Worm (Caenorhabditis elegans) whole organism, late embryonic: ENCODE data around the gene lgc-5.
A peak's percentile ranks its signal among the peaks of the same experiment; 100 is the strongest.
"Not testable (repeated sequence)": the region's sequence is repeated elsewhere in the genome, so short reads cannot be mapped to it uniquely, and the experiment has no call there.

Source experiments
- C38D4.7 ChIP-seq: fragments of 200-800 bp; sonication (Bioruptor generic); optimal IDR thresholded peaks from 2 replicates; lab custom pipeline; 2018; ENCODE audit warnings: mild to moderate bottlenecking, missing genetic modification characterization, moderate library complexity, missing compliant biosample characterization
- F13H6.1 ChIP-seq: sonication (generic microtip); optimal IDR thresholded peaks from 2 replicates; lab custom pipeline; 2016; ENCODE audit warnings: missing genetic modification characterization, missing compliant biosample characterization
- K02D7.2 ChIP-seq: sonication (generic microtip); optimal IDR thresholded peaks from 2 replicates; lab custom pipeline; 2017; ENCODE audit warnings: mild to moderate bottlenecking, missing genetic modification characterization, missing compliant biosample characterization
- K09A11.1 ChIP-seq: sonication (generic microtip); optimal IDR thresholded peaks from 2 replicates; lab custom pipeline; 2017; ENCODE audit warnings: antibody characterized with exemption, mild to moderate bottlenecking, missing genetic modification characterization, missing compliant biosample characterization; ENCODE audit not compliant: insufficient read depth
- T23F11.4 ChIP-seq: fragments of 200-800 bp; sonication (Bioruptor generic); optimal IDR thresholded peaks from 2 replicates; lab custom pipeline; 2018; ENCODE audit warnings: mild to moderate bottlenecking, missing genetic modification characterization, missing compliant biosample characterization
- Y22D7AL.16 ChIP-seq: sonication (generic microtip); optimal IDR thresholded peaks from 2 replicates; lab custom pipeline; 2016; ENCODE audit warnings: missing genetic modification characterization, missing compliant biosample characterization
- ceh-18 ChIP-seq: sonication (generic microtip); optimal IDR thresholded peaks from 2 replicates; lab custom pipeline; 2016; ENCODE audit warnings: missing genetic modification characterization, missing compliant biosample characterization
- ceh-2 ChIP-seq: sonication (generic microtip); optimal IDR thresholded peaks from 2 replicates; lab custom pipeline; 2016; ENCODE audit warnings: missing genotype, missing genetic modification characterization, missing compliant biosample characterization
- ceh-22 ChIP-seq: sonication (generic microtip); optimal IDR thresholded peaks from 2 replicates; lab custom pipeline; 2017; ENCODE audit warnings: missing biosample characterization, missing genetic modification characterization
- ceh-31 ChIP-seq: sonication (generic microtip); optimal IDR thresholded peaks from 2 replicates; lab custom pipeline; 2016; ENCODE audit warnings: missing genetic modification characterization, missing compliant biosample characterization
- ceh-34 ChIP-seq: sonication (generic microtip); optimal IDR thresholded peaks from 2 replicates; lab custom pipeline; 2016; ENCODE audit warnings: mild to moderate bottlenecking, missing genetic modification characterization, missing compliant biosample characterization
- ceh-45 ChIP-seq: fragments of 200-800 bp; sonication (Bioruptor generic); IDR thresholded peaks from 2 replicates; pipeline ENCODE4 v1.3.6; 2022; ENCODE audit warnings: missing genetic modification reagents, missing genetic modification characterization, missing compliant biosample characterization
- ceh-48 ChIP-seq: sonication (generic microtip); optimal IDR thresholded peaks from 2 replicates; lab custom pipeline; 2016; ENCODE audit warnings: missing genetic modification characterization, inconsistent platforms, missing compliant biosample characterization
- ceh-9 ChIP-seq: sonication (generic microtip); optimal IDR thresholded peaks from 2 replicates; lab custom pipeline; 2016; ENCODE audit warnings: mild to moderate bottlenecking, missing genetic modification characterization, inconsistent platforms, missing compliant biosample characterization
- elt-4 ChIP-seq: sonication (generic microtip); optimal IDR thresholded peaks from 2 replicates; lab custom pipeline; 2016; ENCODE audit warnings: missing genetic modification characterization, missing compliant biosample characterization
- eyg-1 ChIP-seq: sonication (generic microtip); optimal IDR thresholded peaks from 2 replicates; lab custom pipeline; 2016; ENCODE audit warnings: missing genotype, missing genetic modification characterization, missing compliant biosample characterization
- fkh-6 ChIP-seq: sonication (generic microtip); optimal IDR thresholded peaks from 2 replicates; lab custom pipeline; 2016; ENCODE audit warnings: missing genetic modification characterization, missing compliant biosample characterization
- gmeb-2 ChIP-seq: sonication (generic microtip); optimal IDR thresholded peaks from 2 replicates; lab custom pipeline; 2016; ENCODE audit warnings: missing genetic modification characterization, inconsistent platforms, missing compliant biosample characterization
- madf-2 ChIP-seq: sonication (generic microtip); optimal IDR thresholded peaks from 2 replicates; lab custom pipeline; 2017; ENCODE audit warnings: missing genetic modification characterization, missing compliant biosample characterization
- mec-3 ChIP-seq: sonication (generic microtip); optimal IDR thresholded peaks from 2 replicates; lab custom pipeline; 2016; ENCODE audit warnings: borderline replicate concordance, missing genetic modification characterization, missing compliant biosample characterization
- nhr-232 ChIP-seq: sonication (generic microtip); optimal IDR thresholded peaks from 2 replicates; lab custom pipeline; 2016; ENCODE audit warnings: missing genetic modification characterization, missing compliant biosample characterization
- npax-4 ChIP-seq: sonication (generic microtip); optimal IDR thresholded peaks from 2 replicates; lab custom pipeline; 2016; ENCODE audit warnings: missing genetic modification characterization, missing compliant biosample characterization
- pqm-1 ChIP-seq: sonication (generic microtip); optimal IDR thresholded peaks from 2 replicates; lab custom pipeline; 2016; ENCODE audit warnings: missing genetic modification characterization, missing compliant biosample characterization
- sox-2 ChIP-seq: fragments of 200-800 bp; sonication (Bioruptor generic); IDR thresholded peaks from 2 replicates; pipeline ENCODE4 v1.3.6; 2022; ENCODE audit warnings: missing genetic modification reagents, missing genetic modification characterization, missing compliant biosample characterization
- sox-4 ChIP-seq: sonication (generic microtip); optimal IDR thresholded peaks from 2 replicates; lab custom pipeline; 2017; ENCODE audit warnings: mild to moderate bottlenecking, missing genetic modification characterization, inconsistent platforms, missing compliant biosample characterization
- tbx-2 ChIP-seq: sonication (generic microtip); optimal IDR thresholded peaks from 2 replicates; lab custom pipeline; 2016; ENCODE audit warnings: missing genetic modification characterization, missing compliant biosample characterization
- unc-3 ChIP-seq, 2 experiments: fragments of 200-800 bp in 1 of 2; sonication (Bioruptor generic) in 1 of 2; sonication (generic microtip) in 1 of 2; conservative IDR thresholded peaks in 1 of 2; optimal IDR thresholded peaks in 1 of 2; 2 replicates each; pipeline versions ENCODE4 v1.3.6 to Lab custom; 2016 to 2022; ENCODE audit warnings: missing compliant biosample characterization in 2 of 2, missing genetic modification characterization in 2 of 2, missing genetic modification reagents in 1 of 2
- unc-55 ChIP-seq: sonication (generic microtip); optimal IDR thresholded peaks from 2 replicates; lab custom pipeline; 2017; ENCODE audit warnings: missing biosample characterization, missing genetic modification reagents, missing genetic modification characterization

lgc-5 gene

ce11 chrIV:8347051-8347450 lies 4.6 kb downstream of the lgc-5 start, which contains the start of the genes F17E9.18 and F17E9.15:
Gene F17E9.18, minus strand, starts transcription at chrIV:8347151.
Gene F17E9.15, plus strand, starts transcription at chrIV:8347418.
- no peak for TF ChIP-seq F13H6.1 (tag; lab: Kevin White, UChicago)
- no peak for TF ChIP-seq gmeb-2 (tag; lab: Kevin White, UChicago)
- TF ChIP-seq nhr-232 (tag; lab: Kevin White, UChicago): no peak
- no peak for TF ChIP-seq T23F11.4 (GFP tag; lab: Kevin White, UChicago)
- no peak for TF ChIP-seq madf-2 (tag; lab: Kevin White, UChicago)
- no peak for TF ChIP-seq ceh-2 (tag; lab: Kevin White, UChicago)
- TF ChIP-seq sox-4: no peak
- TF ChIP-seq unc-3 (GFP tag; conservative IDR thresholded peaks at IDR 0.05; lab: Robert Waterston, UW): no peak
- TF ChIP-seq unc-3 (tag; optimal IDR thresholded peaks at IDR 0.05; lab: Kevin White, UChicago): no peak
- no peak for TF ChIP-seq pqm-1 (tag; lab: Kevin White, UChicago)
- no peak for TF ChIP-seq ceh-18 (tag; lab: Kevin White, UChicago)
- TF ChIP-seq ceh-45 (GFP tag; lab: Robert Waterston, UW): no peak
- no peak for TF ChIP-seq sox-2
- TF ChIP-seq Y22D7AL.16 (tag; lab: Kevin White, UChicago): no peak
- TF ChIP-seq ceh-22 (tag; lab: Kevin White, UChicago): no peak
- no peak for TF ChIP-seq npax-4 (tag; lab: Kevin White, UChicago)
- TF ChIP-seq K02D7.2: no peak
- no peak for TF ChIP-seq ceh-34 (tag; lab: Kevin White, UChicago)
- TF ChIP-seq C38D4.7: no peak
- TF ChIP-seq eyg-1 (tag; lab: Kevin White, UChicago): no peak

DNA sequence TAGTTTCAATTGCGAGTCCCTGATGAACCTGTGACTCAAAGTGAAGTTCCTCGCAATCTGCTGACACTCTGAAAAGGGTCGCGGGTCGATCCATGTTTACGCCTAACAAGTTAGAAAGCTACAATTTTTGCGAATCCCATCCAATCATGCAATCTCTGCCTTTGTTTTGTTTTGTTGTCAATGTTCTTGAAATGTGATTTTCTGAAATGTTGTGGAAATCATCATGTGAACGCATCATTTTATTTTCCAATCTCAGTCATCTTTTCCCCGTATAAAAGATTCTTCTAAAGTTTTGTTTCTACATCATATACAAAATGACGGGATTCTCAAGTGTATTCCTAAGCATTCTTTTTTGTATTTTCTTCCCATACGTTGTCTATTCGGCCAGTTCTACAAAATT lies 5.6 kb downstream of the lgc-5 start, which contains the start of gene F17E9.4:
Gene F17E9.4, plus strand, starts transcription at position 301 of the 400 bp plus-strand sequence.
- TF ChIP-seq ceh-31 (tag; lab: Kevin White, UChicago) (no peak), elt-4 (no peak), npax-4 (tag; lab: Kevin White, UChicago) (no peak)

DNA sequence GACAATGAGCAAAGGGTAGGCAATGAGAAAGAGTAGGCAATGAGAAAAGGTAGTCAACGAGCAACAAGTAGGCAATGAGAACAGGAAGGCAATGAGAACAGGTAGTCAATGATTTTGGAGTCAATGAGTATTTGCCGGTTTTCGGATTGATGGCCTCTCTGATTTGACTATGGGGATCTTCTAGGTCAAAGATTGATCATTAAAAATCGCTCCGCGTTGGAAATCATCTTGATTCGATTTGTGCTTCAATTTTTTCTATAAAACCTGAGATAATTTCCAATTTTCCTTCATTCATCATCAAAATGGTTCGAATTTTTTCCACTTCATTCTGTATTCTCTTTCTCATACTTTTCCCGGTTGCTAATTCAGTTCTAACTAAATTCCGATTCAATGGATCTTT lies 9.6 kb downstream of the lgc-5 start, which contains the start of gene F17E9.16:
Gene F17E9.16, plus strand, starts transcription at position 301 of the 400 bp plus-strand sequence.
- not testable (repeated sequence) for TF ChIP-seq fkh-6, mec-3, pqm-1 (tag; lab: Kevin White, UChicago)

- no peak for TF ChIP-seq madf-2 (tag; lab: Kevin White, UChicago)
- TF ChIP-seq ceh-48 (tag; lab: Kevin White, UChicago): no peak
Measured at ce11 chrIV:8354572-8354971, 12.1 kb downstream of the lgc-5 start, which contains the start of gene F17E9.3. Gene F17E9.3, plus strand, starts transcription at chrIV:8354872.

- TF ChIP-seq ceh-9 (tag; lab: Kevin White, UChicago): no peak
- TF ChIP-seq sox-2: no peak
- TF ChIP-seq K09A11.1 (tag; lab: Kevin White, UChicago): no peak
- no peak for TF ChIP-seq Y22D7AL.16 (tag; lab: Kevin White, UChicago)
- no peak for TF ChIP-seq unc-55 (GFP tag; lab: Kevin White, UChicago)
- TF ChIP-seq elt-4: no peak
- TF ChIP-seq, all 69 proteins: peak for 0
Measured at ce11 chrIV:8355592-8355991, 13.1 kb downstream of the lgc-5 start, which contains the start of the genes F17E9.2 and col-116. Gene F17E9.2, plus strand, starts transcription at chrIV:8355892. Gene col-116, plus strand, starts transcription at chrIV:8355906.

DNA sequence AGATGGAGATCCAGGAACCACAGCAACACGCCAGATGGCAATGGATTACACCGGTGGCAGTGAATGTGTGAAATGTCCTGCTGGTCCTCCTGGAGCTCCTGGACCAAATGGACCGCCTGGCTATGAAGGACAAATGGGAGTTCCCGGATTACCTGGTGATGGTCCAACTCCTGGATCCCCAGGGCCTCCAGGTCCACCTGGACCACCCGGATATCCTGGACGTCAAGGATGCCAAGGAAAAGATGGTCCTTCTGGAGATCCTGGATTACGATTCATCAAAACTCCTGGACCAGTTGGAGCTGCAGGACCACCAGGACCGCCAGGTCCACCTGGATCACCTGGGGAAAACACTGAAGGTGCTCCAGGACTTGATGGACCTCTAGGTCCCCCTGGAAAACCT lies 14.8 kb downstream of the lgc-5 start:
- TF ChIP-seq tbx-2 (tag; lab: Kevin White, UChicago): no peak
- TF ChIP-seq ceh-18 (tag; lab: Kevin White, UChicago): no peak
- no peak for TF ChIP-seq madf-2 (tag; lab: Kevin White, UChicago)
- peak; percentile 64 for TF ChIP-seq elt-4
- no peak for TF ChIP-seq nhr-232 (tag; lab: Kevin White, UChicago)
- no peak for TF ChIP-seq fkh-6 (tag; lab: Kevin White, UChicago)
- no peak for TF ChIP-seq eyg-1 (tag; lab: Kevin White, UChicago)
